Worm (Caenorhabditis elegans) whole organism, L1 larva: ENCODE measurements around the gene immt-2.

Experiments
- C04F5.9 ChIP-seq: sonication (generic microtip); optimal IDR thresholded peaks from 2 replicates; lab custom pipeline; 2016; ENCODE audit warnings: missing genetic modification characterization, missing compliant biosample characterization
- ceh-8 ChIP-seq: fragments of 200-800 bp; sonication (Bioruptor generic); optimal IDR thresholded peaks from 2 replicates; lab custom pipeline; 2018; ENCODE audit warnings: mild to moderate bottlenecking, missing genetic modification characterization, moderate library complexity, missing compliant biosample characterization
- ceh-82 ChIP-seq, 3 experiments: fragments of 150-350 bp in 1 of 3; sonication (generic microtip) in 2 of 3; optimal IDR thresholded peaks; 2 replicates each; lab custom pipeline; 2014 to 2017; ENCODE audit warnings: missing biosample characterization in 3 of 3, missing genetic modification characterization in 3 of 3
- ceh-88 ChIP-seq: fragments of 200-800 bp; sonication (Bioruptor generic); IDR thresholded peaks from 2 replicates; pipeline ENCODE4 v1.3.6; 2022; ENCODE audit warnings: missing genetic modification characterization, missing compliant biosample characterization
- ceh-90 ChIP-seq: sonication (generic microtip); optimal IDR thresholded peaks from 2 replicates; lab custom pipeline; 2016; ENCODE audit warnings: missing genetic modification characterization, missing compliant biosample characterization
- ces-1 ChIP-seq: fragments of 150-350 bp; optimal IDR thresholded peaks from 2 replicates; lab custom pipeline; 2014; ENCODE audit warnings: missing biosample characterization, missing genetic modification reagents, missing genetic modification characterization
- dpl-1 ChIP-seq, 3 experiments: fragments of 150-350 bp in 2 of 3; sonication (generic microtip) in 1 of 3; optimal IDR thresholded peaks; 2 replicates each; lab custom pipeline; 2014 to 2017; ENCODE audit warnings: missing biosample characterization in 3 of 3, missing genetic modification characterization in 3 of 3, missing genetic modification reagents in 3 of 3
- dsc-1 ChIP-seq: sonication (generic microtip); optimal IDR thresholded peaks from 2 replicates; lab custom pipeline; 2016; ENCODE audit warnings: mild to moderate bottlenecking, missing genetic modification characterization, missing compliant biosample characterization
- efl-1 ChIP-seq, 4 experiments: fragments of 150-350 bp; optimal IDR thresholded peaks in 3 of 4; peaks in 1 of 4; 1 replicate in 1 of 4; 2 replicates in 3 of 4; lab custom pipeline; 2014; ENCODE audit warnings: missing biosample characterization in 2 of 4, missing genetic modification characterization in 2 of 4, missing genetic modification reagents in 2 of 4
- egl-13 ChIP-seq: sonication (generic microtip); optimal IDR thresholded peaks from 2 replicates; lab custom pipeline; 2016; ENCODE audit warnings: missing genotype, missing genetic modification reagents, missing genetic modification characterization, missing compliant biosample characterization
- elt-2 ChIP-seq: sonication (generic microtip); optimal IDR thresholded peaks from 2 replicates; lab custom pipeline; 2016; ENCODE audit warnings: missing genetic modification characterization, mild to moderate bottlenecking, inconsistent platforms, missing compliant biosample characterization, missing genetic modification reagents
- elt-3 ChIP-seq, 6 experiments: fragments of 150-350 bp in 1 of 6; sonication (generic microtip); optimal IDR thresholded peaks; 2 replicates each; lab custom pipeline; 2017 to 2018; ENCODE audit warnings: missing biosample characterization in 6 of 6, missing genetic modification characterization in 6 of 6, inconsistent platforms in 1 of 6
- fkh-4 ChIP-seq: sonication (generic microtip); optimal IDR thresholded peaks from 2 replicates; lab custom pipeline; 2016; ENCODE audit warnings: missing compliant biosample characterization, missing genetic modification characterization, borderline replicate concordance
- grh-1 ChIP-seq: fragments of 200-800 bp; sonication (Bioruptor generic); IDR thresholded peaks from 2 replicates; pipeline ENCODE4 v1.3.6; 2022; ENCODE audit warnings: missing genetic modification reagents, missing genetic modification characterization, missing compliant biosample characterization
- hlh-4 ChIP-seq: sonication (generic microtip); optimal IDR thresholded peaks from 2 replicates; lab custom pipeline; 2016; ENCODE audit warnings: mild to moderate bottlenecking, missing genetic modification characterization, missing compliant biosample characterization
- lin-13 ChIP-seq: fragments of 150-350 bp; optimal IDR thresholded peaks from 2 replicates; lab custom pipeline; 2014; ENCODE audit warnings: missing biosample characterization, missing genetic modification reagents, missing genetic modification characterization
- lin-35 ChIP-seq, 2 experiments: fragments of 150-350 bp; optimal IDR thresholded peaks; 2 replicates each; lab custom pipeline; 2014; ENCODE audit warnings: missing biosample characterization in 2 of 2, missing genetic modification characterization in 2 of 2, missing genetic modification reagents in 2 of 2
- lin-39 ChIP-seq: fragments of 150-350 bp; optimal IDR thresholded peaks from 2 replicates; lab custom pipeline; 2014; ENCODE audit warnings: missing biosample characterization, missing genetic modification reagents, missing genetic modification characterization
- mdl-1 ChIP-seq, 2 experiments: fragments of 150-350 bp; optimal IDR thresholded peaks; 2 replicates each; lab custom pipeline; 2014 to 2017; ENCODE audit warnings: missing biosample characterization in 2 of 2, missing genetic modification characterization in 2 of 2, inconsistent platforms in 1 of 2
- nhr-20 ChIP-seq: sonication (generic microtip); optimal IDR thresholded peaks from 2 replicates; lab custom pipeline; 2016; ENCODE audit warnings: mild to moderate bottlenecking, missing genetic modification characterization, missing compliant biosample characterization
- nhr-77 ChIP-seq: fragments of 150-350 bp; optimal IDR thresholded peaks from 2 replicates; lab custom pipeline; 2014; ENCODE audit warnings: missing biosample characterization, missing genetic modification characterization
- nhr-84 ChIP-seq: sonication (generic microtip); optimal IDR thresholded peaks from 2 replicates; lab custom pipeline; 2017; ENCODE audit warnings: missing biosample characterization, missing genetic modification characterization
- nhr-85 ChIP-seq: sonication (generic microtip); peaks from one replicate; lab custom pipeline; 2016; ENCODE audit warnings: missing genetic modification characterization, inconsistent platforms, missing compliant biosample characterization
- pag-3 ChIP-seq: sonication (generic microtip); optimal IDR thresholded peaks from 2 replicates; lab custom pipeline; 2017; ENCODE audit warnings: missing genetic modification characterization, mild to moderate bottlenecking, missing compliant biosample characterization, antibody characterized with exemption, borderline replicate concordance; ENCODE audit not compliant: insufficient read depth
- pqm-1 ChIP-seq: sonication (generic microtip); optimal IDR thresholded peaks from 3 replicates; lab custom pipeline; 2017; ENCODE audit warnings: missing biosample characterization, missing genetic modification characterization
- rnt-1 ChIP-seq: sonication (generic microtip); optimal IDR thresholded peaks from 2 replicates; lab custom pipeline; 2016; ENCODE audit warnings: mild to moderate bottlenecking, missing genetic modification characterization, moderate library complexity, missing compliant biosample characterization
- sox-4 ChIP-seq: sonication (generic microtip); optimal IDR thresholded peaks from 2 replicates; lab custom pipeline; 2016; ENCODE audit warnings: missing genetic modification characterization, missing compliant biosample characterization
- sup-37 ChIP-seq: fragments of 200-800 bp; sonication (Bioruptor generic); optimal IDR thresholded peaks from 2 replicates; lab custom pipeline; 2018; ENCODE audit warnings: mild to moderate bottlenecking, missing genetic modification characterization, missing compliant biosample characterization
- swsn-7 ChIP-seq: sonication (generic microtip); optimal IDR thresholded peaks from 2 replicates; lab custom pipeline; 2016; ENCODE audit warnings: missing genetic modification characterization, missing compliant biosample characterization
- tbx-2 ChIP-seq: sonication (generic microtip); optimal IDR thresholded peaks from 2 replicates; lab custom pipeline; 2016; ENCODE audit warnings: missing genetic modification characterization, missing compliant biosample characterization
- unc-130 ChIP-seq: fragments of 150-350 bp; optimal IDR thresholded peaks from 2 replicates; lab custom pipeline; 2017; ENCODE audit warnings: missing biosample characterization, missing genetic modification characterization, inconsistent platforms
- unc-30 ChIP-seq: sonication (generic microtip); optimal IDR thresholded peaks from 2 replicates; lab custom pipeline; 2017; ENCODE audit warnings: missing biosample characterization, missing genetic modification characterization
- unc-86 ChIP-seq: sonication (generic microtip); optimal IDR thresholded peaks from 2 replicates; lab custom pipeline; 2016; ENCODE audit warnings: missing genetic modification characterization, missing compliant biosample characterization
- vab-15 ChIP-seq: sonication (generic microtip); optimal IDR thresholded peaks from 2 replicates; lab custom pipeline; 2017; ENCODE audit warnings: missing genotype, mild to moderate bottlenecking, missing genetic modification characterization, missing compliant biosample characterization
- xbp-1 ChIP-seq: sonication (generic microtip); optimal IDR thresholded peaks from 2 replicates; lab custom pipeline; 2016; ENCODE audit warnings: missing genetic modification characterization, missing compliant biosample characterization
- zag-1 ChIP-seq: fragments of 150-350 bp; optimal IDR thresholded peaks from 2 replicates; lab custom pipeline; 2014; ENCODE audit warnings: missing biosample characterization, missing genetic modification characterization
- ztf-11 ChIP-seq, 2 experiments: sonication (generic microtip); optimal IDR thresholded peaks; 2 replicates each; lab custom pipeline; 2016 to 2017; ENCODE audit warnings: missing genetic modification characterization in 2 of 2, missing biosample characterization in 1 of 2, missing compliant biosample characterization in 1 of 2

The immt-2 gene

DNA sequence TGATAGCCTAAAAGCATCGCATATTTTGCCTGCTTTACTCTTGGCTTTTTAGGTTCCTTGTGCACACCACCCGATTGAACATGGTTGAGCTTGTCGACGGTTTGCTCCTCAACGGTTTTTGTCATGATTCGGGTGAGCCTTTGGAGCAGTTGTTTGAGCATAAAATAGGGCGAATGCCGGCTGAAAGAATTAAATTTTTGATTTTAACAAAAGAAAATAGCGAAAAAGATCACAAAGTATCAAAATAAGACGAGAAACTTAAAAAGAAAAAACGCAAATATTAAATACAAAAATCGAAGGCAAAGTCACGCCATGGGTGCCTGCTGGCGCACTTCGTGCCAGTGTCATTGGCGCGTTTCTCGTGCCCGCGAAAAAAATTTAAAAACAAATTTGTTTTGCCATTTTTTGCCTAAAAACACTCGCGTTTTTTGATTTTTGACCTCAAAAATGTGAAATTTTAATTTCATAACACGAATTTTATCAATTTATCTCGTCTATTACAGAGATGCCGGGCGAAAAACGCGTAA lies 5.8 kb downstream of the immt-2 start, which contains the start of the genes ctps-1 and pus-1 (continued):
- TF ChIP-seq vab-15 (no peak), C04F5.9 (tag; lab: Kevin White, UChicago) (no peak), xbp-1 (peak; percentile 63), nhr-20 (tag; lab: Kevin White, UChicago) (peak; percentile 74), egl-13 (tag; lab: Kevin White, UChicago) (no peak), elt-3 (tag; optimal IDR thresholded peaks at IDR 0.05; lab: Kevin White, UChicago) (peak in 1 of 6 experiments; percentile 79), dsc-1 (tag; lab: Kevin White, UChicago) (peak; percentile 72), nhr-84 (tag; lab: Kevin White, UChicago) (no peak), sup-37 (GFP tag; lab: Kevin White, UChicago) (no peak), ceh-90 (no peak), ceh-8 (GFP tag; lab: Kevin White, UChicago) (no peak), hlh-4 (no peak)
- TF ChIP-seq, all 84 proteins: peak for 42

DNA sequence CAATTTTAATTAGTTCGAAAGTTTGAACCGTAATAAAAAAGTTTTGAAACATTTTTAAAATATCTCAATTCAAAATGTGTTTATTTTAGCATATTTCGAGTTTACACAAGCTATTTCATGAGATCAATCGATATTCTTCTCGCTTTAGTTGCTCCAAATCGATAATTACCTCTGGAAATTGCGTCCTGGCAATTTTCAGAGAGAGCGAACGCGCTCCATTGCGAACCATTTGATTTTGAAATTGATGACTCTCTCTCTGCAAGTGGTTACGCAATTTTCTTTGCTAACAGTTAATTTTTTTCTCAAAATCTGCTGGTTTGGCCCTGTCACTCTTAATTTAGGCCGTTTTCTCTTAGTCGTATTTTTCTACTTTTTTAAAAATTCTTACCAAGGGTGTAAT lies 11.4 kb downstream of the immt-2 start:
- peak in 1 of 2 experiments; percentile 12 for TF ChIP-seq lin-35 (GFP tag; optimal IDR thresholded peaks at IDR 0.05; lab: Kevin White, UChicago)
- no peak for TF ChIP-seq ces-1 (GFP tag; lab: Kevin White, UChicago)
- no peak for TF ChIP-seq efl-1 (optimal IDR thresholded peaks at IDR 0.05; lab: Kevin White, UChicago)
- no peak for TF ChIP-seq efl-1 (GFP tag; optimal IDR thresholded peaks at IDR 0.05 in 1 of 2; lab: Kevin White, UChicago)

ce11 chrV:16802572-16802971 lies 13.5 kb downstream of the immt-2 start, which contains the start of gene cand-1:
TSS of gene cand-1 (plus strand) at chrV:16802872.
- TF ChIP-seq lin-13 (GFP tag; lab: Kevin White, UChicago): no peak
- TF ChIP-seq vab-15: no peak
- no peak for TF ChIP-seq ztf-11 (tag; optimal IDR thresholded peaks at IDR 0.05; lab: Kevin White, UChicago)

- no peak for TF ChIP-seq sox-4 (tag; lab: Kevin White, UChicago)
- TF ChIP-seq, all 84 proteins: peak for 0
Observed at ce11 chrV:16804795-16805194, 15.7 kb downstream of the immt-2 start.

DNA sequence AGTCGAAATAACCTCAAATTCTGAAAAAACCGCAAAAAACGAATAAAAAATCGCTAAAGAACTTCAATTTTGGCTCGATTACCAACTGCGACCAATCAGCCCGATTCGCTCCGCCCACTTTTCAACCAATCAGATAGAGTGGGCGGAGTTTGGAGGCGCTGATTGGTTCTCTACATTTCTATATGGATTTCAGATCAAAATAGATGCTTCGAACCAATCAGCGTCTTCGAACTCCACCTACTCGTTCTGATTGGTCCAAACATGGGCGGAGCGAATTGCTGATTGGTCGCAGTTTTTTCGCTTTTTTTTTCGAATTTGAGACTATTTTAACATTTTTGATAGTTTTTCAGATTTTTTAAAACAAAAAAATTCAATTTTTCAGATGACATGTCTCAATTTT lies 19.1 kb downstream of the immt-2 start:
- TF ChIP-seq dpl-1 (GFP tag; optimal IDR thresholded peaks at IDR 0.05; lab: Kevin White, UChicago) (no peak), ceh-90 (no peak), swsn-7 (no peak), zag-1 (tag; lab: Kevin White, UChicago) (no peak), C04F5.9 (tag; lab: Kevin White, UChicago) (no peak), lin-13 (GFP tag; lab: Kevin White, UChicago) (no peak), efl-1 (optimal IDR thresholded peaks at IDR 0.05; lab: Kevin White, UChicago) (no peak), efl-1 (GFP tag; optimal IDR thresholded peaks at IDR 0.05 in 1 of 2; lab: Kevin White, UChicago) (no peak), pag-3 (tag; lab: Kevin White, UChicago) (no peak), unc-30 (no peak), ztf-11 (tag; optimal IDR thresholded peaks at IDR 0.05; lab: Kevin White, UChicago) (no peak), unc-130 (tag; lab: Kevin White, UChicago) (no peak), unc-86 (tag; lab: Kevin White, UChicago) (no peak)

ce11 chrV:16811841-16812240 lies 22.8 kb downstream of the immt-2 start:
- TF ChIP-seq grh-1 (GFP tag; lab: Robert Waterston, UW) (no peak), pqm-1 (no peak), nhr-85 (tag; lab: Kevin White, UChicago) (no peak), fkh-4 (tag; lab: Kevin White, UChicago) (no peak), rnt-1 (tag; lab: Kevin White, UChicago) (no peak), mdl-1 (tag; optimal IDR thresholded peaks at IDR 0.05; lab: Kevin White, UChicago) (no peak), unc-86 (tag; lab: Kevin White, UChicago) (no peak), ceh-82 (tag; optimal IDR thresholded peaks at IDR 0.05; lab: Kevin White, UChicago) (no peak), ceh-88 (GFP tag; lab: Robert Waterston, UW) (no peak), elt-2 (tag; lab: Kevin White, UChicago) (no peak), nhr-77 (tag; lab: Kevin White, UChicago) (no peak), lin-39 (tag; lab: Kevin White, UChicago) (no peak), tbx-2 (tag; lab: Kevin White, UChicago) (no peak)
